Fruit fly (Drosophila melanogaster) whole organism, embryonic: ENCODE data around the gene ago.

ENCODE experiments used
- Blimp-1 ChIP-seq: fragments of 200-800 bp; sonication (Bioruptor generic); optimal IDR thresholded peaks from 3 replicates; lab custom pipeline; 2018; ENCODE audit warnings: missing biosample characterization, missing genetic modification characterization, mild to moderate bottlenecking, moderate library complexity, missing genetic modification reagents
- CG10209 ChIP-seq: fragments of 200-800 bp; sonication (Bioruptor generic); optimal IDR thresholded peaks from 3 replicates; lab custom pipeline; 2017; ENCODE audit warnings: missing biosample characterization, mild to moderate bottlenecking, missing genetic modification characterization, missing genetic modification reagents
- CG1024 ChIP-seq: fragments of 200-800 bp; sonication (Bioruptor generic); IDR thresholded peaks from 2 replicates; pipeline ENCODE4 v1.3.6; 2022; ENCODE audit warnings: missing biosample characterization, missing genetic modification characterization
- CG11723 ChIP-seq: fragments of 200-800 bp; sonication (Bioruptor generic); optimal IDR thresholded peaks from 2 replicates; lab custom pipeline; 2017; ENCODE audit warnings: missing biosample characterization, mild to moderate bottlenecking, missing genetic modification characterization
- CG12155 ChIP-seq: fragments of 200-800 bp; sonication (Bioruptor generic); optimal IDR thresholded peaks from 3 replicates; lab custom pipeline; 2016; ENCODE audit warnings: missing biosample characterization, missing genetic modification characterization
- CG12219 ChIP-seq: fragments of 200-800 bp; sonication (Bioruptor generic); optimal IDR thresholded peaks from 3 replicates; lab custom pipeline; 2018; ENCODE audit warnings: missing biosample characterization, mild to moderate bottlenecking, missing genetic modification characterization
- CG12391 ChIP-seq: fragments of 200-800 bp; sonication (Bioruptor generic); optimal IDR thresholded peaks from 3 replicates; lab custom pipeline; 2018; ENCODE audit warnings: missing biosample characterization, mild to moderate bottlenecking, missing genetic modification characterization, moderate library complexity
- CG14014 ChIP-seq: fragments of 200-800 bp; sonication (Bioruptor generic); IDR thresholded peaks from 2 replicates; pipeline ENCODE4 v1.3.6; 2022; ENCODE audit warnings: missing biosample characterization, missing genetic modification characterization
- CG14710 ChIP-seq: fragments of 200-800 bp; sonication (Bioruptor generic); optimal IDR thresholded peaks from 3 replicates; lab custom pipeline; 2019; ENCODE audit warnings: missing biosample characterization, mild to moderate bottlenecking, missing genetic modification characterization, moderate library complexity
- CG15479 ChIP-seq: fragments of 200-800 bp; sonication (Bioruptor generic); optimal IDR thresholded peaks from 3 replicates; lab custom pipeline; 2019; ENCODE audit warnings: missing biosample characterization, mild to moderate bottlenecking, missing genetic modification characterization, moderate library complexity
- CG17385 ChIP-seq: fragments of 200-800 bp; sonication (Bioruptor generic); optimal IDR thresholded peaks from 3 replicates; lab custom pipeline; 2018; ENCODE audit warnings: missing biosample characterization, mild to moderate bottlenecking, missing genetic modification characterization
- CG17912 ChIP-seq: fragments of 200-800 bp; sonication (Bioruptor generic); optimal IDR thresholded peaks from 2 replicates; lab custom pipeline; 2018; ENCODE audit warnings: missing biosample characterization, mild to moderate bottlenecking, missing genetic modification characterization
- CG2120 ChIP-seq: fragments of 200-800 bp; sonication (Bioruptor generic); optimal IDR thresholded peaks from 3 replicates; lab custom pipeline; 2016; ENCODE audit warnings: missing biosample characterization, missing genetic modification characterization
- CG30020 ChIP-seq: fragments of 200-800 bp; optimal IDR thresholded peaks from 2 replicates; lab custom pipeline; 2019; ENCODE audit warnings: missing biosample characterization, mild to moderate bottlenecking, missing genetic modification characterization, moderate library complexity
- CG33557 ChIP-seq: fragments of 200-800 bp; sonication (Bioruptor generic); optimal IDR thresholded peaks from 2 replicates; lab custom pipeline; 2019; ENCODE audit warnings: missing biosample characterization, mild to moderate bottlenecking, missing genetic modification characterization, moderate library complexity
- CG4820 ChIP-seq: fragments of 200-800 bp; sonication (Bioruptor generic); optimal IDR thresholded peaks from 3 replicates; lab custom pipeline; 2016; ENCODE audit warnings: missing biosample characterization, missing genetic modification characterization
- CG7839 ChIP-seq: fragments of 200-800 bp; sonication (Bioruptor generic); optimal IDR thresholded peaks from 3 replicates; lab custom pipeline; 2018; ENCODE audit warnings: missing biosample characterization, mild to moderate bottlenecking, missing genetic modification characterization, moderate library complexity
- CG9609 ChIP-seq: fragments of 200-800 bp; sonication (Bioruptor generic); optimal IDR thresholded peaks from 3 replicates; lab custom pipeline; 2016; ENCODE audit warnings: missing biosample characterization, missing genetic modification characterization
- CG9817 ChIP-seq: fragments of 200-800 bp; sonication (Bioruptor generic); optimal IDR thresholded peaks from 2 replicates; lab custom pipeline; 2018; ENCODE audit warnings: missing biosample characterization, mild to moderate bottlenecking, missing genetic modification characterization, moderate library complexity
- Dbx ChIP-seq: fragments of 200-800 bp; sonication (Bioruptor generic); IDR thresholded peaks from 3 replicates; pipeline ENCODE4 v1.3.6; 2022; ENCODE audit warnings: missing biosample characterization, missing genetic modification characterization
- Dfd ChIP-seq, 2 experiments: fragments of >200 bp; optimal IDR thresholded peaks; 2 replicates each; lab custom pipeline; 2017; ENCODE audit warnings: missing biosample characterization in 2 of 2, missing genetic modification characterization in 2 of 2
- Drgx ChIP-seq: fragments of 200-800 bp; sonication (Bioruptor generic); IDR thresholded peaks from 2 replicates; pipeline ENCODE4 v1.3.6; 2022; ENCODE audit warnings: missing biosample characterization, missing genetic modification characterization
- Fer1 ChIP-seq: fragments of 200-800 bp; sonication (Bioruptor generic); optimal IDR thresholded peaks from 2 replicates; lab custom pipeline; 2017; ENCODE audit warnings: missing biosample characterization, mild to moderate bottlenecking, missing genetic modification characterization
- HLHmδ ChIP-seq: fragments of 200-800 bp; sonication (Bioruptor generic); optimal IDR thresholded peaks from 2 replicates; lab custom pipeline; 2018; ENCODE audit warnings: missing biosample characterization, mild to moderate bottlenecking, missing genetic modification characterization, moderate library complexity
- Hr3 ChIP-seq: fragments of 200-800 bp; sonication (Bioruptor generic); optimal IDR thresholded peaks from 3 replicates; lab custom pipeline; 2016; ENCODE audit warnings: missing biosample characterization, missing genetic modification characterization
- NC2α ChIP-seq: fragments of 200-800 bp; sonication (Bioruptor generic); optimal IDR thresholded peaks from 2 replicates; lab custom pipeline; 2016; ENCODE audit warnings: missing biosample characterization, missing genetic modification characterization
- NFAT ChIP-seq: fragments of 200-800 bp; sonication (Bioruptor generic); IDR thresholded peaks from 2 replicates; pipeline ENCODE4 v1.3.6; 2022; ENCODE audit warnings: missing biosample characterization, missing genetic modification characterization
- Nf-YC ChIP-seq: fragments of 200-800 bp; optimal IDR thresholded peaks from 3 replicates; lab custom pipeline; 2019; ENCODE audit warnings: missing biosample characterization, mild to moderate bottlenecking, missing genetic modification characterization, moderate library complexity
- Poxn ChIP-seq: fragments of 200-800 bp; sonication (Bioruptor generic); IDR thresholded peaks from 2 replicates; pipeline ENCODE4 v1.3.6; 2022; ENCODE audit warnings: missing biosample characterization, missing genetic modification characterization
- Scr ChIP-seq: fragments of 200-800 bp; sonication (Bioruptor generic); IDR thresholded peaks from 2 replicates; pipeline ENCODE4 v1.3.6; 2022; ENCODE audit warnings: missing biosample characterization, missing genetic modification characterization; ENCODE audit not compliant: partially characterized antibody
- Spps ChIP-seq: fragments of 200-800 bp; sonication (Bioruptor generic); optimal IDR thresholded peaks from 2 replicates; lab custom pipeline; 2018; ENCODE audit warnings: missing biosample characterization, mild to moderate bottlenecking, missing genetic modification characterization
- Taf1 ChIP-seq: fragments of 200-800 bp; sonication (Bioruptor generic); IDR thresholded peaks from 2 replicates; pipeline ENCODE4 v1.3.6; 2022; ENCODE audit warnings: missing biosample characterization, missing genetic modification characterization
- Xbp1 ChIP-seq: fragments of 200-800 bp; sonication (Bioruptor generic); optimal IDR thresholded peaks from 3 replicates; lab custom pipeline; 2016; ENCODE audit warnings: missing biosample characterization, mild to moderate bottlenecking, missing genetic modification characterization
- ab ChIP-seq: fragments of 200-800 bp; sonication (Bioruptor generic); optimal IDR thresholded peaks from 2 replicates; lab custom pipeline; 2016; ENCODE audit warnings: missing biosample characterization, missing genetic modification characterization
- az2 ChIP-seq: fragments of 200-800 bp; sonication (Bioruptor generic); optimal IDR thresholded peaks from 3 replicates; lab custom pipeline; 2016; ENCODE audit warnings: missing biosample characterization, missing genetic modification characterization
- chinmo ChIP-seq: fragments of 200-800 bp; sonication (Bioruptor generic); IDR thresholded peaks from 4 replicates; pipeline ENCODE4 v1.3.6; 2022; ENCODE audit warnings: missing biosample characterization, missing genetic modification characterization; ENCODE audit not compliant: partially characterized antibody
- crol ChIP-seq: fragments of 200-800 bp; sonication (Bioruptor generic); IDR thresholded peaks from 2 replicates; pipeline ENCODE4 v1.3.6; 2022; ENCODE audit warnings: missing biosample characterization, missing genetic modification characterization
- dysf ChIP-seq: fragments of 200-800 bp; sonication (Bioruptor generic); IDR thresholded peaks from 3 replicates; pipeline ENCODE4 v1.3.6; 2022; ENCODE audit warnings: missing biosample characterization, missing genetic modification characterization
- esg ChIP-seq: fragments of 200-800 bp; sonication (Bioruptor generic); conservative IDR thresholded peaks from 2 replicates; pipeline ENCODE4 v1.3.6; 2022; ENCODE audit warnings: missing biosample characterization, missing genetic modification characterization
- ken ChIP-seq: fragments of 200-800 bp; sonication (Bioruptor generic); IDR thresholded peaks from 3 replicates; pipeline ENCODE4 v1.3.6; 2022; ENCODE audit warnings: missing biosample characterization, missing genetic modification characterization
- nmo ChIP-seq: fragments of 200-800 bp; sonication (Bioruptor generic); optimal IDR thresholded peaks from 2 replicates; lab custom pipeline; 2018; ENCODE audit warnings: missing biosample characterization, mild to moderate bottlenecking, missing genetic modification characterization, moderate library complexity
- prd ChIP-seq, 3 experiments: fragments of >200 bp in 2 of 3; fragments of 200-800 bp in 1 of 3; sonication (Bioruptor generic) in 1 of 3; optimal IDR thresholded peaks in 2 of 3; IDR thresholded peaks in 1 of 3; 2 replicates in 2 of 3; 3 replicates in 1 of 3; pipeline versions ENCODE4 v1.3.6 to Lab custom; 2017 to 2022; ENCODE audit warnings: missing biosample characterization in 1 of 3, missing genetic modification characterization in 1 of 3
- psq ChIP-seq: fragments of 200-800 bp; sonication (Bioruptor generic); optimal IDR thresholded peaks from 2 replicates; lab custom pipeline; 2017; ENCODE audit warnings: missing biosample characterization, missing genetic modification characterization
- schlank ChIP-seq: fragments of 200-800 bp; sonication (Bioruptor generic); optimal IDR thresholded peaks from 2 replicates; lab custom pipeline; 2018; ENCODE audit warnings: missing biosample characterization, mild to moderate bottlenecking, missing genetic modification characterization
- seq ChIP-seq: fragments of 200-800 bp; sonication (Bioruptor generic); IDR thresholded peaks from 2 replicates; pipeline ENCODE4 v1.3.6; 2022; ENCODE audit warnings: missing biosample characterization, missing genetic modification characterization
- sqz ChIP-seq: fragments of 200-800 bp; sonication (Bioruptor generic); optimal IDR thresholded peaks from 3 replicates; lab custom pipeline; 2018; ENCODE audit warnings: missing biosample characterization, mild to moderate bottlenecking, missing genetic modification characterization
- tgo ChIP-seq: fragments of 200-800 bp; sonication (Bioruptor generic); IDR thresholded peaks from 3 replicates; pipeline ENCODE4 v1.3.6; 2022; ENCODE audit warnings: missing biosample characterization, missing genetic modification characterization
- trem ChIP-seq: fragments of 200-800 bp; optimal IDR thresholded peaks from 3 replicates; lab custom pipeline; 2019; ENCODE audit warnings: missing biosample characterization, mild to moderate bottlenecking, missing genetic modification characterization, moderate library complexity
- twi ChIP-seq: fragments of 200-800 bp; optimal IDR thresholded peaks from 2 replicates; lab custom pipeline; 2019; ENCODE audit warnings: missing biosample characterization, mild to moderate bottlenecking, missing genetic modification characterization, moderate library complexity

The ago gene

DNA sequence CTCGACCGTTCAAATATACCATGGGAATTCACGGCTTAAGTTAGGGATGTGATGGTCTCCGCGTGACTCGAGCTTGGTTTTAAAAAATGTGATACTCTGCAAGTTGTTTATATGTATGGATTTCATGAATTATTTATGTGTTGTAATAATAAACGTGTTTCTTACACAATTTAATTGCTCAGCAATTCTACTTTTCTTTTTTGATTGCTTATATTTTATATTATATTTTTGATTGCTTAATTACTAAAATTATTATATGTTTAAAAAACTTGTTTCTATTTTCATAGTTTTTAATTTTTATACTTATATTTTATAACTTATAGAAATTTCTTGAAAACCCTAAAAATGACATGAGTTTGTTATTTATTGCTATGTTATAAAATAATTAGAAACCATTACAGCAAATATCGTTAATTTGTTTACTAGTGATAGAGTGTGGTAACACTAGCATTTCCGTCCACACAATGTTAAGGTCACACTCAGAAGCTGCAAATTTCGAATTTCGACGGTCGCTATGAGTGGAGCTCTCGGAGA is at the start of gene ago, which contains the start of gene CG1265 (continued):
- TF ChIP-seq CG1024 (peak; percentile 32; the same call in 1 of the 2 replicates), CG2120 (peak; percentile 52), Dfd (GFP tag; optimal IDR thresholded peaks at IDR 0.05; lab: Kevin White, UChicago) (no peak), CG12219 (GFP tag; lab: Kevin White, UChicago) (no peak), prd (optimal IDR thresholded peaks at IDR 0.05; lab: Kevin White, UChicago) (no peak), prd (GFP tag; IDR thresholded peaks at IDR 0.05; lab: Robert Waterston, UW) (peak; percentile 42; the same call in 1 of the 3 replicates), Drgx (GFP tag; lab: Robert Waterston, UW) (peak; percentile 25; the same call in 1 of the 2 replicates), CG17912 (GFP tag; lab: Kevin White, UChicago) (peak; percentile 72), Taf1 (GFP tag; lab: Robert Waterston, UW) (peak; percentile 12; the same call in 1 of the 2 replicates), Hr3 (peak; percentile 47), HLHmδ (peak; percentile 50), CG7839 (tag; lab: Kevin White, UChicago) (peak; percentile 31), crol (no peak), CG4820 (GFP tag; lab: Kevin White, UChicago) (no peak), CG12391 (peak; percentile 54), CG17385 (GFP tag; lab: Kevin White, UChicago) (peak; percentile 35), CG14014 (GFP tag; lab: Robert Waterston, UW) (peak; percentile 47), CG15479 (GFP tag; lab: Kevin White, UChicago) (no peak), trem (tag; lab: Kevin White, UChicago) (peak; percentile 36), CG9609 (GFP tag; lab: Kevin White, UChicago) (peak; percentile 10), nmo (GFP tag; lab: Kevin White, UChicago) (peak; percentile 73), CG33557 (GFP tag; lab: Kevin White, UChicago) (peak; percentile 45), Scr (GFP tag; lab: Robert Waterston, UW) (peak; percentile 54), CG10209 (GFP tag; lab: Kevin White, UChicago) (peak; percentile 57), Poxn (GFP tag; lab: Robert Waterston, UW) (no peak), psq (no peak), Dbx (0 out of 3 replicates have a peak, but pooled peaks have one; percentile 32), sqz (GFP tag; lab: Kevin White, UChicago) (peak; percentile 53), NFAT (peak; percentile 82), seq (no peak), Blimp-1 (GFP tag; lab: Kevin White, UChicago) (no peak), NC2α (no peak), CG30020 (tag; lab: Kevin White, UChicago) (peak; percentile 47), schlank (no peak), Fer1 (GFP tag; lab: Kevin White, UChicago) (peak; percentile 28), dysf (GFP tag; lab: Robert Waterston, UW) (peak; percentile 40; the same call in 1 of the 3 replicates), Nf-YC (tag; lab: Kevin White, UChicago) (peak; percentile 62), CG11723 (no peak), CG14710 (tag; lab: Kevin White, UChicago) (peak; percentile 99), CG9817 (peak; percentile 61), twi (tag; lab: Kevin White, UChicago) (peak; percentile 11), tgo (GFP tag; lab: Robert Waterston, UW) (peak; percentile 15; the same call in 1 of the 3 replicates), Spps (tag; lab: Kevin White, UChicago) (no peak), Xbp1 (GFP tag; lab: Kevin White, UChicago) (peak; percentile 29), CG12155 (GFP tag; lab: Kevin White, UChicago) (peak; percentile 21), chinmo (GFP tag; lab: Robert Waterston, UW) (no peak), esg (0 out of 2 replicates have a peak, but pooled peaks have one; percentile 7), az2 (GFP tag; lab: Kevin White, UChicago) (peak; percentile 3), ken (GFP tag; lab: Robert Waterston, UW) (peak; percentile 41; the same call in 1 of the 3 replicates), ab (GFP tag; lab: Kevin White, UChicago) (peak; percentile 14)
